Fruit fly (Drosophila melanogaster): Measurements from ENCODE around the gene Atg4b.

The Atg4b gene

DNA sequence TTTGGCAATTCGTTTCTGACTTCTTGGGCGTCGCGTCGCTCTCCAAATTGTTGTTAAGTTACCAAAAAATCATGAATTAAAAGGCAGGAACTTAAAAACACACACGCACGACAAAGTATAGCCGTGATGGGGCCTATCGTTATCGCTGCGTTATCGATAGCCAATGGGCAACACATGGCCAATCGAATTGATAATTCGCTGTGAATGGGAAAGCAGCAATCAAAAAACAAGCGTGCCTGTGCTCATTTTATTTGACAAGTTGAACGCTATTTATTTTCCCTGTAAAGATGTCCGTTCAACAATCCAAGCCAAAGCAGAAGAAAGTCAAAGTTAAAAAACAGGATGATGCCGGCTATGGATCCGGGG, 10.7 kb downstream of the Atg4b start, which contains the start of the genes Surf4 and CG31301:
Gene Surf4 (minus strand): TSS at position 159 of the 366 bp plus-strand sequence.
Gene CG31301 (plus strand): TSS at position 188 of the 366 bp plus-strand sequence.
- TF ChIP-seq Ets98B (GFP tag; IDR thresholded peaks at IDR 0.05) (no peak), CG13204 (GFP tag; optimal IDR thresholded peaks at IDR 0.05) (no peak)

DNA sequence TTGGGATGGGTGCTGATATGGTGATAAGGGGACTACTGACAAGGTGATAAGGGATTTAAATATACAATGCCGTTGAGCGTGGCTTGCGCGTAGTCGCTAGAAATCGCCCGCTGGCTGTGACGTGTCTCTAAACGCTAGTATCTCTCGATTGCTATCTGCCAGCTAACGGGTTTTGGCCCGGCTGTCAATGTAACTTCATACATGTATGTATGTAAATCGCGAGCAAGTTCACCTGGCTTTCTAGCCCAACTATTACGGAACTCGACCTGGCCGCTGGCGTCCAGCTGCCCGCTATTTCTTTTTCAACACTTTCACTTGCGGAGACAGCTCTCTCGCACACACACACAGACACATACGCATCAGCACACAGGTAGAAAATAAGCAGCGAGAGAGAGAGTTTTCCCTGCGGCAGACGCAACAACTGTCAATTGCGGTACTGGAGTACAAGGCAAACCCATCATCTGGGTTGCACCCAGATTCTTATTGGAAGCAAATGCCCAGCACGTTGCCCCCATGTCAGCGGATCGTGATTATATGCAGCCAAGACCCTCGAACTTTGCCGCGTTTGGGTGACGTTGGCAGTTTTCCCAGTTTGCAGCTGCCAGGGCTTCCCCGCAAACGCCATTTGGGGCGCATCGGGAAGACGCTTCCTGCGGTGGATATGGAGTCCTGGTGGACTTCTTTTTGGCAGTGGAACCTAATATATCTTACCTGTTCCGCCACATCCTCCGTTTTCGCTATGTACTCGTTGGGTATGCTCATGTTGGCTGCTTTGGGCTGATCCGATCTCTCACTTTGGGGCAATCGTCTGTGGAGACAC, 11.3 kb downstream of the Atg4b start:
- no peak for TF ChIP-seq D1 (tag; optimal IDR thresholded peaks at IDR 0.05)
- peak; percentile 10 for TF ChIP-seq CG8301 (tag; optimal IDR thresholded peaks at IDR 0.05)
- TF ChIP-seq CG13204 (GFP tag; optimal IDR thresholded peaks at IDR 0.05) = no peak

DNA sequence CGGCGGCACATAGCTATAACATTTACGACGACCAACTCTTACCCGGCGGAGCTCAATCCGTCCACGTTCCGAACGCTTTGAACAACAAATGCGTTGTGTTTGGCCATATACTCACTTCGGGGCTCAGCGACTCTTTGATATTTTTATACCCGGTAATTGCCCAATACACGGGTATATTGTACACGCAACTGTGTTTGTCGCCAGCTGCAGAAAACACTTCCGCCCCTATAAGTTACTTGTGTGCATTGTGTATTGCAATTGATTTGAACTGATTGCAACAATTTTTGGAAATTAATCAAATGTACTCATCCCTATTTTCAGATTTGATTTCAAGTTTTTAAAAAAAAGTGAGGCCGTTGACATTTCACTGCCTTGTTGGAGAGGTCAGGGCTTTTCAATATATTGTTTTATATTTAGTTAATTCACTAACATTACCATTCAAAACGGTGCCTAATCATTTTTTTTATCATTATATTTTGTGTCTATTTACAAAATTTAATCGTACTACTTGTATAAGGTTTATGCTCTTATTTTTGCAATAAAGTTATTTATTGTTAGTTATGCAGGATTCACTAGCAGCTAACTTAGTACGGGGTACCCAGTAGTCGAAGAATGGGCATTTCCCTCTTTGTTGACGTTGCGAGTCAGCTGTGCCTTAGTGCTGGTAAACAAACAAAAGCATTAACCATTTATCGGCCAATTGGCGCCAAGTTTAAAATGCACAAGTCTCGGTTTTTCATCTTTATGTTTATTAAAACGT, 13.6 kb downstream of the Atg4b start, which contains the start of gene Nagk:
Gene Nagk (minus strand): TSS at position 331 of the 760 bp plus-strand sequence.
- TF ChIP-seq CG10348 (GFP tag; IDR thresholded peaks at IDR 0.05) (no peak), rn (GFP tag; IDR thresholded peaks at IDR 0.05) (no peak), EcR (GFP tag; optimal IDR thresholded peaks at IDR 0.05) (peak; percentile 44), CG15710 (tag; optimal IDR thresholded peaks at IDR 0.05) (peak; percentile 15), CG9948 (tag; optimal IDR thresholded peaks at IDR 0.05) (peak; percentile 17), CG4496 (GFP tag; IDR thresholded peaks at IDR 0.05) (peak; percentile 34; the same call in 1 of the 3 replicates), CG17806 (tag; optimal IDR thresholded peaks at IDR 0.05) (peak; percentile 21), Ets98B (GFP tag; IDR thresholded peaks at IDR 0.05) (peak; percentile 16), Snoo (tag; optimal IDR thresholded peaks at IDR 0.05) (peak; percentile 64), D1 (tag; optimal IDR thresholded peaks at IDR 0.05) (no peak), CG34367 (tag; optimal IDR thresholded peaks at IDR 0.05) (peak; percentile 35), CG8301 (tag; optimal IDR thresholded peaks at IDR 0.05) (peak; percentile 43), CG12605 (GFP tag; IDR thresholded peaks at IDR 0.05) (0 out of 2 replicates have a peak, but pooled peaks have one; percentile 6)

DNA sequence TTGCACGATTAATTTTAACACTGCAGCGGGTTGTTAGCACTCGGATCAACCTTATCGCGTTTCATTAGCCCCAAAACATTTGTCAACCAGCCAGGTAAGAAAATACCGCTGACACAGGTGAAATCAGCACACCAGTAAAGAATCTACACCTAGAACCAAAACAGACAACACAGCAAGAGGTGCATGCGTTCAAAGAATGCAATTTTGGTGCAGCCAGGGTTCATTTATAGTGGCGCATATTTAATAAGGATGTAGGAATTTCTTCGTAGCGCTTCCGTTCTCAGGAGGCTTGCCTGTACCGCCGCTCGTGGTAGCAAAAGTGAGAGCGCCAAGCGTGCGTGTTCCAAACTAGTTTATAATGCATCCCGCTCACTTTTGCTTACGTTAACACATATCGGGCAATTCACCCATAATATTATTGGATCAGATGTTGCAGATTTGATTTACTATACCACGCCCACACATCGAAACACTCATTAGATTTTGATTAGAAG, 14.2 kb downstream of the Atg4b start:
- no peak for TF ChIP-seq CG15710 (tag; optimal IDR thresholded peaks at IDR 0.05)
- TF ChIP-seq fd96Ca (GFP tag; IDR thresholded peaks at IDR 0.05) = peak; percentile 55; the same call in 1 of the 3 replicates
- no peak for TF ChIP-seq Snoo (tag; optimal IDR thresholded peaks at IDR 0.05)
- TF ChIP-seq CG13204 (GFP tag; optimal IDR thresholded peaks at IDR 0.05) = no peak
- TF ChIP-seq Pif1A (GFP tag; optimal IDR thresholded peaks at IDR 0.05) = no peak
- no peak for TF ChIP-seq CG8159 (tag; optimal IDR thresholded peaks at IDR 0.05)
- TF ChIP-seq gl (tag; optimal IDR thresholded peaks at IDR 0.05) = no peak
- peak; percentile 57; the same call in 1 of the 2 replicates for TF ChIP-seq CG32121 (GFP tag; IDR thresholded peaks at IDR 0.05)
- no peak for TF ChIP-seq rn (GFP tag; IDR thresholded peaks at IDR 0.05)
- no peak for TF ChIP-seq CG9948 (tag; optimal IDR thresholded peaks at IDR 0.05)
- TF ChIP-seq CG4496 (GFP tag; IDR thresholded peaks at IDR 0.05) = peak; percentile 61; the same call in 2 of the 3 replicates
- peak; percentile 51; the same call in 1 of the 2 replicates for TF ChIP-seq Ets98B (GFP tag; IDR thresholded peaks at IDR 0.05)
- TF ChIP-seq EcR (GFP tag; optimal IDR thresholded peaks at IDR 0.05) = no peak
- TF ChIP-seq Pif1B (GFP tag; optimal IDR thresholded peaks at IDR 0.05) = no peak
- no peak for TF ChIP-seq CG10348 (GFP tag; IDR thresholded peaks at IDR 0.05)
- no peak for TF ChIP-seq CG8301 (tag; optimal IDR thresholded peaks at IDR 0.05)
- TF ChIP-seq CG14655 (GFP tag; optimal IDR thresholded peaks at IDR 0.05) = no peak
- no peak for TF ChIP-seq D1 (tag; optimal IDR thresholded peaks at IDR 0.05)
- no peak for TF ChIP-seq CG34367 (tag; optimal IDR thresholded peaks at IDR 0.05)
- TF ChIP-seq CG17806 (tag; optimal IDR thresholded peaks at IDR 0.05) = no peak
- no peak for TF ChIP-seq CG12605 (GFP tag; IDR thresholded peaks at IDR 0.05)

DNA sequence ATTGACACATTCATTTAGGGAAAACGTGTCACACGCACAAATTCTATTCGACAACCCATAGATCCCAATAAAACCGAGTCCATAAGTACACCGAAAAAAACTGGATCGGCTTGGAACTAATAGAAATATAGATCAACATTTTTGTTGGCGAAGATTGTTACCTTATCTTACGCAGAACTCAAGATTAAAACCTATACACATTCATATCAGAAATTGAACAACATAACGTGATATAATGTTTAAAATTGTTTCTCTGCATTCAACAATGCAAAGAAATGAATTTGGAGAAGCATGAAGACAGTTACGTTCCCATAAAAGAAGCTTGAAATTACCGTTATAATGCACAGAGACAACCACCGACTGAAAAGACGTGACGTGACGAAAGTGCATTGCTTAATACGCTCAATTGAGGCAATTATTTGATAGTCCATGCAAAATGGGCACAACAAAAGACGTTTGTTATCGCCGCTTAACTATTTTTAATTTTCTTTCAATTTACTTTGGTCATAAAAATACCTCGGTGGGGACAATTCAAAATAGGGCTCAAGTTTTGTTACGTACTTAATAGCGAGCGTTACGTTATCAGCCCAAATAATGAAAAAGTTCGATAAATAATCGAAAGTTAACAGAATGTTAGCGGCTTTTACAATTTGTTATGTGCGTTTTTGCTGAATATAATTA, 16.5 kb downstream of the Atg4b start, which contains the start of gene SerRS-m:
Gene SerRS-m (plus strand): TSS at position 616 of the 681 bp plus-strand sequence.
- TF ChIP-seq Snoo (tag; optimal IDR thresholded peaks at IDR 0.05) (no peak), Pif1B (GFP tag; optimal IDR thresholded peaks at IDR 0.05) (no peak), rn (GFP tag; IDR thresholded peaks at IDR 0.05) (no peak), CG15710 (tag; optimal IDR thresholded peaks at IDR 0.05) (no peak), CG4496 (GFP tag; IDR thresholded peaks at IDR 0.05) (no peak), CG17806 (tag; optimal IDR thresholded peaks at IDR 0.05) (no peak), Pif1A (GFP tag; optimal IDR thresholded peaks at IDR 0.05) (no peak), CG10348 (GFP tag; IDR thresholded peaks at IDR 0.05) (no peak), fd96Ca (GFP tag; IDR thresholded peaks at IDR 0.05) (no peak), CG13204 (GFP tag; optimal IDR thresholded peaks at IDR 0.05) (no peak), CG34367 (tag; optimal IDR thresholded peaks at IDR 0.05) (no peak), Ets98B (GFP tag; IDR thresholded peaks at IDR 0.05) (no peak), CG8159 (tag; optimal IDR thresholded peaks at IDR 0.05) (no peak), EcR (GFP tag; optimal IDR thresholded peaks at IDR 0.05) (no peak), CG32121 (GFP tag; IDR thresholded peaks at IDR 0.05) (no peak), D1 (tag; optimal IDR thresholded peaks at IDR 0.05) (no peak), CG14655 (GFP tag; optimal IDR thresholded peaks at IDR 0.05) (no peak)
